Fruit fly (Drosophila melanogaster) whole organism, adult: Measurements from ENCODE around the gene CNMa.
A peak's percentile ranks its signal among the peaks of the same experiment; 100 is the strongest.

Experiments used
- CG11617 ChIP-seq: fragments of 200-800 bp; sonication (Bioruptor generic); optimal IDR thresholded peaks from 2 replicates; lab custom pipeline; 2017; ENCODE audit warnings: mild to moderate bottlenecking, missing biosample characterization, missing genetic modification reagents, missing genetic modification characterization
- CG12768 ChIP-seq: fragments of 200-800 bp; sonication (Bioruptor generic); optimal IDR thresholded peaks from 2 replicates; lab custom pipeline; 2017; ENCODE audit warnings: missing biosample characterization, missing genetic modification characterization, mild to moderate bottlenecking, moderate library complexity, missing genetic modification reagents
- CG14711 ChIP-seq: fragments of 200-800 bp; sonication (Bioruptor generic); optimal IDR thresholded peaks from 2 replicates; lab custom pipeline; 2018; ENCODE audit warnings: missing biosample characterization, mild to moderate bottlenecking, missing genetic modification characterization, moderate library complexity
- CG1620 ChIP-seq: fragments of 200-800 bp; sonication (Bioruptor generic); optimal IDR thresholded peaks from 2 replicates; lab custom pipeline; 2016; ENCODE audit warnings: missing biosample characterization, missing genetic modification characterization
- CG33017 ChIP-seq: fragments of 200-800 bp; sonication (Bioruptor generic); optimal IDR thresholded peaks from 2 replicates; lab custom pipeline; 2018; ENCODE audit warnings: missing biosample characterization, mild to moderate bottlenecking, missing genetic modification characterization, moderate library complexity
- CG5204 ChIP-seq: fragments of 200-800 bp; sonication (Bioruptor generic); optimal IDR thresholded peaks from 2 replicates; lab custom pipeline; 2016; ENCODE audit warnings: missing biosample characterization, missing genetic modification characterization
- CG7045 ChIP-seq: fragments of 200-800 bp; sonication (Bioruptor generic); optimal IDR thresholded peaks from 2 replicates; lab custom pipeline; 2017; ENCODE audit warnings: missing biosample characterization, mild to moderate bottlenecking, missing genetic modification characterization
- CG7101 ChIP-seq: fragments of 200-800 bp; sonication (Bioruptor generic); optimal IDR thresholded peaks from 2 replicates; lab custom pipeline; 2018; ENCODE audit warnings: missing biosample characterization, mild to moderate bottlenecking, missing genetic modification characterization, moderate library complexity
- Clk ChIP-seq: fragments of 200-800 bp; sonication (Bioruptor generic); optimal IDR thresholded peaks from 2 replicates; lab custom pipeline; 2017; ENCODE audit warnings: missing biosample characterization, missing genetic modification characterization
- Crg-1 ChIP-seq: fragments of 200-800 bp; sonication (Bioruptor generic); optimal IDR thresholded peaks from 2 replicates; lab custom pipeline; 2016; ENCODE audit warnings: missing biosample characterization, missing genetic modification characterization
- Hr96 ChIP-seq: fragments of 200-800 bp; sonication (Bioruptor generic); optimal IDR thresholded peaks from 2 replicates; lab custom pipeline; 2016; ENCODE audit warnings: missing biosample characterization, missing genetic modification characterization
- Mnt ChIP-seq: fragments of 200-800 bp; sonication (Bioruptor generic); optimal IDR thresholded peaks from 2 replicates; lab custom pipeline; 2016; ENCODE audit warnings: missing biosample characterization, mild to moderate bottlenecking, missing genetic modification characterization
- bab1 ChIP-seq: fragments of 200-800 bp; sonication (Bioruptor generic); optimal IDR thresholded peaks from 3 replicates; lab custom pipeline; 2019; ENCODE audit warnings: missing biosample characterization, mild to moderate bottlenecking, missing genetic modification characterization, moderate library complexity
- cic ChIP-seq: fragments of 200-800 bp; sonication (Bioruptor generic); optimal IDR thresholded peaks from 2 replicates; lab custom pipeline; 2017; ENCODE audit warnings: missing biosample characterization, mild to moderate bottlenecking, missing genetic modification characterization, moderate library complexity
- cnc ChIP-seq, 2 experiments: fragments of >200 bp; optimal IDR thresholded peaks; 2 replicates each; lab custom pipeline; 2017
- kay ChIP-seq: fragments of 200-800 bp; sonication (Bioruptor generic); peaks from one replicate; lab custom pipeline; 2016; ENCODE audit warnings: missing biosample characterization, missing genetic modification characterization, borderline replicate concordance
- ovo ChIP-seq: fragments of 200-800 bp; sonication (Bioruptor generic); optimal IDR thresholded peaks from 2 replicates; lab custom pipeline; 2016; ENCODE audit warnings: missing biosample characterization, missing genetic modification characterization
- pad ChIP-seq: fragments of 200-800 bp; sonication (Bioruptor generic); optimal IDR thresholded peaks from 3 replicates; lab custom pipeline; 2017; ENCODE audit warnings: missing biosample characterization, missing genetic modification characterization, mild to moderate bottlenecking, moderate library complexity, missing genetic modification reagents
- tj ChIP-seq: fragments of 200-800 bp; sonication (Bioruptor generic); optimal IDR thresholded peaks from 3 replicates; lab custom pipeline; 2017; ENCODE audit warnings: missing biosample characterization, mild to moderate bottlenecking, missing genetic modification characterization, moderate library complexity
- toe ChIP-seq: fragments of 200-800 bp; sonication (Bioruptor generic); optimal IDR thresholded peaks from 2 replicates; lab custom pipeline; 2016; ENCODE audit warnings: missing biosample characterization, missing genetic modification characterization

The CNMa gene

DNA sequence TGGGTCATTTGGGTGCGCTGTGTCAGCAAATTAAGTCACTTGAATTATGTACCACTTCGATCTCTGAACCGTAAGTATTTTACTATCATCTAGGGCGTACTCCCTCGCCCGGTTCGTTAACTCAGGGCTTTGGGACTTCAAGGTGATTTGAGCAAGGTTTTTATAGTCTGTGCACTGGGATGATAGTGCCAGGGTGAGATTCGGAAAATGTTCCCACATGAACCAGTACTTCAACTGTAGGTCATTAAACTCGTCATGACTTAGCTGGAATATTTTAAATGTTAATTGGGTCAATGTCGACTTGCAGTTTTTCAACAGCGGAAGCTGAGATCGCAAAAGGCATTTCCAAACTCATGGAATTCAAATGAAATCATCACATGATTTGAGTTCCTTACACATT lies at the start of gene CNMa:
Gene CNMa, minus strand, starts transcription at position 101 of the 400 bp plus-strand sequence.
- TF ChIP-seq cic (GFP tag; lab: Kevin White, UChicago): no peak
- no peak for TF ChIP-seq CG12768 (GFP tag; lab: Kevin White, UChicago)
- TF ChIP-seq Crg-1 (GFP tag; lab: Kevin White, UChicago): no peak
- TF ChIP-seq Hr96 (GFP tag; lab: Kevin White, UChicago): no peak
- TF ChIP-seq Mnt (GFP tag; lab: Kevin White, UChicago): no peak

DNA sequence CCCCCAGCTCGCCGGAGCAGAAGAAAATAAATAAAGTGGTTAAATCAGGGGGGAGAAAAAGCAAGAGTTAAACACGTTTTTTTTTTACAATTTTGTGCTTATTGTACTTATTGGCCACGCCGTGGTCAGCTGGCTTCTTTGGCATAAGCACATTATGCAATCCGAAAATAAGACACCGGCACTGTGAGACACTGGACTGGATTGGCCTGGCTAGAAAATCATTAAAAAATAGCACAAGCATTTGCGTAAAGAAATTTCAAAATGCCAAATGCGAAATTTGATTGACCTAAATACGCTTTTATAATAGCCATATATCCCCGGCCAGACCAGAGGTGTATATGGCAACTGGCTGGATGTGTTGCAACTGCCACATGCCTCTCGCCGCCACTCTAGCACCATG lies 49.0 kb upstream of the CNMa start:
- TF ChIP-seq toe (GFP tag; lab: Kevin White, UChicago) (no peak), tj (no peak), CG5204 (no peak), Hr96 (GFP tag; lab: Kevin White, UChicago) (no peak)

DNA sequence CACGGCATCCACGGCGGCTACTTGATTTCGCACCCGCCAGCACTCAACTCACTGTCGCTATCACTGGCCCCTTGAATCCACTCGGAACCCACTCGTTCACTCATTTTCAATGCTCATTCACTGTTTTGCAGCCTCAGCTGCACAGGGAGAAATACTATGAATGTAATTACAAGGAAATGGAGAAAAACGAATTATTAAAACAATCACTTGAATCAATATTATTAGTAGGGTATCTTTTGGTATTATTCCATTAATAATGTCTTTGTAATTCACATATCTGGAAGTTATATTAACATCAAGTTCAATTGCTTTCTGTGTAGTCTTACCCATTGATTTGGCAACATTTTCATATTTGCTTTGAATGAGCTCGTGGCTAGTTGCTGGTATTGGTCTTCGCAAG lies 45.2 kb upstream of the CNMa start:
- TF ChIP-seq CG11617 (GFP tag; lab: Kevin White, UChicago) (no peak), tj (no peak), CG1620 (GFP tag; lab: Kevin White, UChicago) (no peak), cnc (optimal IDR thresholded peaks at IDR 0.05; lab: Kevin White, UChicago) (no peak), pad (no peak), CG7045 (no peak), CG5204 (no peak), Mnt (GFP tag; lab: Kevin White, UChicago) (no peak), toe (GFP tag; lab: Kevin White, UChicago) (no peak), bab1 (GFP tag; lab: Kevin White, UChicago) (no peak), CG12768 (GFP tag; lab: Kevin White, UChicago) (no peak), ovo (GFP tag; lab: Kevin White, UChicago) (no peak), kay (GFP tag; lab: Kevin White, UChicago) (no peak), CG7101 (tag; lab: Kevin White, UChicago) (no peak), Clk (GFP tag; lab: Kevin White, UChicago) (no peak), Crg-1 (GFP tag; lab: Kevin White, UChicago) (no peak), CG14711 (tag; lab: Kevin White, UChicago) (no peak), Hr96 (GFP tag; lab: Kevin White, UChicago) (no peak), CG33017 (tag; lab: Kevin White, UChicago) (no peak), cic (GFP tag; lab: Kevin White, UChicago) (no peak)

DNA sequence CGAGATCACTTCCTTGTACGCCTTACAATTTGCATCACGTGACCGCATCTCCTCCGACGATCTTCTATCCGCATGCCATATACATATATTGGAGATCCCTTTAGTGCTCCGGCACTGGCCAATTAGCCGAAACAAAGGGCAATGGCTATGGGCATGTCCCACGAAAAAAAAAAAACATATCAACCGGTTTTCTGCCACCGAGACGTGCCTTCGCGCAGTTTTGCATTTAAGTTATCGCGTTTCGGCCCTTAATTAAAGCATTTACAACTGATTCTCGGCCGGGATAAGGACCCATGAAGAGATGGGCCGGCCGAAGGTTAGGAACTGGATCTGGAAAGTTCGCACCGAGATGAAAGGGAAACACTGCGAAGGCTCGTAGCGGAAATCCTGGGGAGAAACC lies 44.2 kb upstream of the CNMa start:
- TF ChIP-seq CG12768 (GFP tag; lab: Kevin White, UChicago) (no peak), cic (GFP tag; lab: Kevin White, UChicago) (no peak)

DNA sequence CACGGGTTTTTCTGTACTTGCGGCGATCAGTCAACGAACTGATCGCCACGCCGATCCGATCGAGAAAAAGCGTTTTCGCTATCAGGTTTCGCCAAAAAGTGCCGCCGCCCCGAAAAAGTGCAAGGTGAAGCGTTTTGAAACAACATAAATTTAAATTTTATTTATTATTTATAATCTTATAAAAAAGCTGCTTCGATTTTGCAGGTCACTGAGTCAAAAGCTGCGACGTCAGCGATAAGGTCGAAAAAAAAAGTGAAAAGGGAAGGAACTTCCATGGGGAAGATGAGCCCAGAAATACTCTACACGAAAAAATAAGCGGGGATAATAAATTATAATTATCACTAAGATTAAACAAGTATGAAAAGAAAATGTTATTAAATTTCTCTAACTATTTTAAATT lies 42.3 kb upstream of the CNMa start:
- TF ChIP-seq ovo (GFP tag; lab: Kevin White, UChicago): no peak
- TF ChIP-seq CG5204: no peak
- TF ChIP-seq CG33017 (tag; lab: Kevin White, UChicago): no peak
- no peak for TF ChIP-seq Clk (GFP tag; lab: Kevin White, UChicago)
- TF ChIP-seq tj: peak; percentile 86

DNA sequence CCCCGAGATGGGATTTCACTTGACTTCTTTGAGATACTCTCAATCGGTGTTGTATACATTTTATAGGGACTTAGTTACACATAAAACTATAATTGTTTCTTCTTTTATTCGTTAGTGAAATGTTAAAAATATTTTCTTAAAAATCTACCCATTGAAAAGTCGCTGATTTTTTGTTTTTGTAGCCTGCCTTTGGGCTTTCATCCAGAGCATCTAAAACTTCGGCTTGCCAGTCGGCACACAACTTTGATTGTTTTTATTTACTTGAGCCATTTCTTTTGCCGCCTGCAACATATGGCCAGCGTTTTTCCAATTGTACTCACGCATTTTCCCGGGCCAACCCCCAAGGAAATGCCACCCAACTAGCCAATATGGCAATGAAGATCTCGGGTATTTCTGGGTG lies 36.5 kb upstream of the CNMa start:
- no peak for TF ChIP-seq pad
- TF ChIP-seq Mnt (GFP tag; lab: Kevin White, UChicago): no peak
- TF ChIP-seq cnc (optimal IDR thresholded peaks at IDR 0.05; lab: Kevin White, UChicago): no peak
- TF ChIP-seq Crg-1 (GFP tag; lab: Kevin White, UChicago): no peak
- no peak for TF ChIP-seq CG1620 (GFP tag; lab: Kevin White, UChicago)
- no peak for TF ChIP-seq cic (GFP tag; lab: Kevin White, UChicago)
- no peak for TF ChIP-seq Hr96 (GFP tag; lab: Kevin White, UChicago)
- no peak for TF ChIP-seq CG5204
- TF ChIP-seq kay (GFP tag; lab: Kevin White, UChicago): no peak
- TF ChIP-seq CG7045: no peak
- no peak for TF ChIP-seq Clk (GFP tag; lab: Kevin White, UChicago)
- no peak for TF ChIP-seq CG33017 (tag; lab: Kevin White, UChicago)
- TF ChIP-seq bab1 (GFP tag; lab: Kevin White, UChicago): no peak
- TF ChIP-seq CG11617 (GFP tag; lab: Kevin White, UChicago): no peak
- TF ChIP-seq tj: no peak

DNA sequence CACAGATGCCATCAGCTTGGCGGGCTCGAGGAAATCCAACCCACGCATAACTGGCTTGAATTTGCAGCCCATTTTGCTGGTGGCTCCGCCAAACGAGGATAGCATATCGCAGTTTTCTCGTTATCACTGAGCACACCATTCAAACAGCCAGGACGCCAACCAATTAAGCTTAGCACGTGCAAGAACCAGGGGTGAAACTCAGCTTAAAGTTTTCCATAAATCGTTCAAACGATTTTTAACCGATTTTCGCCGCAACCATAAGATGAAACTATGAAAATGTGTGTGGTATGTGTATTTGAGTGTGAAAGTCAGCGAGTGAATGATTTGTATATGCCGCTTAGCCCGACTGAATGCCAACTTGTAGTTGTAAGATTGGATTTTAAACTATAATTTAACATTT lies 35.5 kb upstream of the CNMa start:
- TF ChIP-seq bab1 (GFP tag; lab: Kevin White, UChicago): no peak

DNA sequence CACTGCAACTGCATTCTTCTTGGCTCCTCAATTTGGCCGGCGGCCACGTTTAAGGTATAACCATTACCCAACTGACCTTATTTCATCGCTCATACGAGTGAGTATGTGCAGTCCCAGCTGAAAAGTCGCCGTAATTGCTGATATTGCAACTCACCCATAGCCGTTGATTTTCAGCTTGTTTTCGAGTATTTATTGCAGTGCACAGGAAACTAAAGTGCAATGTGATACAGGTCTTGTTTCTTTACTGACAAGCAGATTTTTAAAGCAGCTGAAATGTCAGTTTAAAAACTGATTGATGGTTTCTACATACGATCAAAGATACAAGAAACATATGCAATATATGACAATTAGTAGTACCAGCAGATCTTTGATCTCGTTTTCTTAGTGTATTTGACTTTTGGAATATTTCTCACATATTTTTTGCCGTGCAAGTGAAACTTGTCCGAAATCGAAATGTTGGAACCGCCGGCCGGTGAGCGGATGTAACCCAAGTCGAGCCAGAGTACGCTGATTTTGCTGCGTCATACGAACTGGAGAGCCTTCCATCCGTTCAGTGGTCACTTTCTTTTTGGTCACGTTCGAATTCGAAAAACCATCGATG lies 32.6 kb upstream of the CNMa start:
- peak; percentile 99 for TF ChIP-seq tj
- TF ChIP-seq Mnt (GFP tag; lab: Kevin White, UChicago): no peak
